Worm (Caenorhabditis elegans): Measurements from ENCODE around the gene nlp-80.
A peak's percentile ranks its signal among the peaks of the same experiment; 100 is the strongest.

Gene nlp-80

ce11 chrV:11041499-11041898 is 23.9 kb downstream of the nlp-80 start, which contains the start of gene C45B11.5:
TSS of gene C45B11.5 (plus strand) at chrV:11041799.
- TF ChIP-seq lin-32 (GFP tag; optimal IDR thresholded peaks at IDR 0.05) (no peak), unc-39 (tag; optimal IDR thresholded peaks at IDR 0.05) (no peak), nhr-2 (tag; optimal IDR thresholded peaks at IDR 0.05) (no peak), unc-62 (GFP tag; optimal IDR thresholded peaks at IDR 0.05) (no peak), elt-3 (tag; optimal IDR thresholded peaks at IDR 0.05) (no peak), lin-13 (tag; optimal IDR thresholded peaks at IDR 0.05) (no peak), zip-8 (tag; optimal IDR thresholded peaks at IDR 0.05) (no peak), cnd-1 (tag; optimal IDR thresholded peaks at IDR 0.05) (no peak), lsy-2 (tag; optimal IDR thresholded peaks at IDR 0.05) (no peak), unc-120 (tag; optimal IDR thresholded peaks at IDR 0.05; ENCODE audit: poor library complexity, severe bottlenecking) (no peak), nhr-237 (tag; optimal IDR thresholded peaks at IDR 0.05) (no peak), nhr-28 (tag; optimal IDR thresholded peaks at IDR 0.05) (no peak), sem-2 (GFP tag; optimal IDR thresholded peaks at IDR 0.05) (no peak)

ce11 chrV:11040473-11040872 is 24.9 kb downstream of the nlp-80 start, which contains the start of gene C45B11.8:
TSS of gene C45B11.8 (plus strand) at chrV:11040773.
- no peak for TF ChIP-seq ces-1 (GFP tag; optimal IDR thresholded peaks at IDR 0.05)
- TF ChIP-seq sem-2 (GFP tag; optimal IDR thresholded peaks at IDR 0.05), result no peak
- TF ChIP-seq mls-2 (tag; optimal IDR thresholded peaks at IDR 0.05), result no peak
- TF ChIP-seq unc-39 (tag; optimal IDR thresholded peaks at IDR 0.05), result no peak
- TF ChIP-seq hlh-1 (tag; optimal IDR thresholded peaks at IDR 0.05), result no peak
- TF ChIP-seq cnd-1 (tag; optimal IDR thresholded peaks at IDR 0.05), result no peak
- TF ChIP-seq blmp-1 (tag; optimal IDR thresholded peaks at IDR 0.05), result no peak
- no peak for TF ChIP-seq unc-62 (GFP tag; optimal IDR thresholded peaks at IDR 0.05)
- TF ChIP-seq ceh-43 (GFP tag; optimal IDR thresholded peaks at IDR 0.05), result no peak
- TF ChIP-seq elt-1 (tag; optimal IDR thresholded peaks at IDR 0.05; ENCODE audit: borderline replicate concordance, insufficient read depth), result no peak
- TF ChIP-seq lin-32 (GFP tag; optimal IDR thresholded peaks at IDR 0.05), result no peak
- TF ChIP-seq ham-2 (GFP tag; optimal IDR thresholded peaks at IDR 0.05), result no peak

- no peak for TF ChIP-seq ham-2 (GFP tag; optimal IDR thresholded peaks at IDR 0.05)
- TF ChIP-seq zip-8 (tag; optimal IDR thresholded peaks at IDR 0.05), result no peak
- no peak for TF ChIP-seq nhr-28 (tag; optimal IDR thresholded peaks at IDR 0.05)
- no peak for TF ChIP-seq lin-13 (tag; optimal IDR thresholded peaks at IDR 0.05)
- TF ChIP-seq blmp-1 (tag; optimal IDR thresholded peaks at IDR 0.05), result no peak
- TF ChIP-seq nhr-76 (tag; optimal IDR thresholded peaks at IDR 0.05), result no peak
- no peak for TF ChIP-seq bed-3 (GFP tag; optimal IDR thresholded peaks at IDR 0.05)
- no peak for TF ChIP-seq ztf-11 (tag; optimal IDR thresholded peaks at IDR 0.05)
- no peak for TF ChIP-seq ceh-39 (tag; optimal IDR thresholded peaks at IDR 0.05)
- no peak for TF ChIP-seq hlh-1 (tag; optimal IDR thresholded peaks at IDR 0.05)
- no peak for TF ChIP-seq ceh-43 (GFP tag; optimal IDR thresholded peaks at IDR 0.05)
- no peak for TF ChIP-seq elt-3 (tag; optimal IDR thresholded peaks at IDR 0.05)
- TF ChIP-seq nhr-12 (tag; optimal IDR thresholded peaks at IDR 0.05), result no peak
- no peak for TF ChIP-seq mep-1 (tag; optimal IDR thresholded peaks at IDR 0.05)
- TF ChIP-seq tbx-8 (GFP tag; optimal IDR thresholded peaks at IDR 0.05), result no peak
- no peak for TF ChIP-seq mls-2 (tag; optimal IDR thresholded peaks at IDR 0.05)
- TF ChIP-seq ces-1 (GFP tag; optimal IDR thresholded peaks at IDR 0.05), result no peak
- no peak for TF ChIP-seq nhr-237 (tag; optimal IDR thresholded peaks at IDR 0.05)
- no peak for TF ChIP-seq unc-120 (tag; optimal IDR thresholded peaks at IDR 0.05; ENCODE audit: poor library complexity, severe bottlenecking)
Measured at ce11 chrV:11040020-11040419, 25.4 kb downstream of the nlp-80 start, which contains the start of gene C45B11.9. TSS of gene C45B11.9 (plus strand) at chrV:11040320.

- TF ChIP-seq nhr-2 (tag; optimal IDR thresholded peaks at IDR 0.05) (peak; percentile 58), nhr-28 (tag; optimal IDR thresholded peaks at IDR 0.05) (no peak), ztf-11 (tag; optimal IDR thresholded peaks at IDR 0.05) (no peak), zip-8 (tag; optimal IDR thresholded peaks at IDR 0.05) (no peak), mls-2 (tag; optimal IDR thresholded peaks at IDR 0.05) (peak; percentile 82), lin-13 (tag; optimal IDR thresholded peaks at IDR 0.05) (peak; percentile 15), nhr-76 (tag; optimal IDR thresholded peaks at IDR 0.05) (no peak), snpc-4 (tag; optimal IDR thresholded peaks at IDR 0.05) (no peak), bed-3 (GFP tag; optimal IDR thresholded peaks at IDR 0.05) (no peak), ham-2 (GFP tag; optimal IDR thresholded peaks at IDR 0.05) (no peak), elt-3 (tag; optimal IDR thresholded peaks at IDR 0.05) (no peak), mab-5 (tag; optimal IDR thresholded peaks at IDR 0.05) (no peak), sem-2 (GFP tag; optimal IDR thresholded peaks at IDR 0.05) (peak; percentile 13), flh-1 (GFP tag; optimal IDR thresholded peaks at IDR 0.05) (no peak), unc-120 (tag; optimal IDR thresholded peaks at IDR 0.05; ENCODE audit: poor library complexity, severe bottlenecking) (no peak), drap-1 (GFP tag; optimal IDR thresholded peaks at IDR 0.05) (peak; percentile 64), nhr-12 (tag; optimal IDR thresholded peaks at IDR 0.05) (no peak), sptf-1 (tag; optimal IDR thresholded peaks at IDR 0.05) (peak; percentile 87), tbx-8 (GFP tag; optimal IDR thresholded peaks at IDR 0.05) (no peak), hlh-1 (tag; optimal IDR thresholded peaks at IDR 0.05) (no peak), lin-32 (GFP tag; optimal IDR thresholded peaks at IDR 0.05) (peak; percentile 62), pha-4 (tag; optimal IDR thresholded peaks at IDR 0.05) (no peak), ceh-43 (GFP tag; optimal IDR thresholded peaks at IDR 0.05) (no peak), unc-62 (GFP tag; optimal IDR thresholded peaks at IDR 0.05) (peak; percentile 61), M03D4.4 (tag; optimal IDR thresholded peaks at IDR 0.05) (no peak), mep-1 (tag; optimal IDR thresholded peaks at IDR 0.05) (peak; percentile 67), cnd-1 (tag; optimal IDR thresholded peaks at IDR 0.05) (peak; percentile 76), lsy-2 (tag; optimal IDR thresholded peaks at IDR 0.05) (peak; percentile 71), nhr-237 (tag; optimal IDR thresholded peaks at IDR 0.05) (peak; percentile 94), elt-1 (tag; optimal IDR thresholded peaks at IDR 0.05; ENCODE audit: borderline replicate concordance, insufficient read depth) (no peak), ces-1 (GFP tag; optimal IDR thresholded peaks at IDR 0.05) (peak; percentile 93), blmp-1 (tag; optimal IDR thresholded peaks at IDR 0.05) (no peak), ceh-39 (tag; optimal IDR thresholded peaks at IDR 0.05) (peak; percentile 73), ceh-83 (GFP tag; optimal IDR thresholded peaks at IDR 0.05) (peak; percentile 77), unc-39 (tag; optimal IDR thresholded peaks at IDR 0.05) (no peak)
Measured at ce11 chrV:11039379-11039954, 25.9 kb downstream of the nlp-80 start, which contains the start of gene pak-2. TSS of gene pak-2 (minus strand) at chrV:11039429.

Measured in whole organism, mixed stage, embryonic.